Worm (Caenorhabditis elegans) whole organism, young adult: ENCODE measurements around the gene str-153.

Source experiments
- B0019.2 ChIP-seq: fragments of 200-800 bp; sonication (Bioruptor generic); conservative IDR thresholded peaks from 2 replicates; pipeline ENCODE4 v1.3.6; 2022; ENCODE audit warnings: missing genetic modification reagents, missing genetic modification characterization, missing compliant biosample characterization
- B0336.3 ChIP-seq: fragments of 200-800 bp; sonication (Bioruptor generic); IDR thresholded peaks from 2 replicates; pipeline ENCODE4 v1.3.6; 2022; ENCODE audit warnings: missing genetic modification characterization, missing compliant biosample characterization
- F10E7.11 ChIP-seq: sonication (generic microtip); optimal IDR thresholded peaks from 2 replicates; lab custom pipeline; 2017; ENCODE audit warnings: mild to moderate bottlenecking, missing genetic modification characterization, moderate library complexity, missing compliant biosample characterization
- K11D2.4 ChIP-seq: fragments of 200-800 bp; sonication (Bioruptor generic); IDR thresholded peaks from 2 replicates; pipeline ENCODE4 v1.3.6; 2022; ENCODE audit warnings: missing genetic modification reagents, missing genetic modification characterization, missing compliant biosample characterization
- K12H6.12 ChIP-seq: fragments of 200-800 bp; sonication (Bioruptor generic); optimal IDR thresholded peaks from 2 replicates; lab custom pipeline; 2018; ENCODE audit warnings: mild to moderate bottlenecking, missing genetic modification characterization, missing compliant biosample characterization
- Y53G8AR.9 ChIP-seq: fragments of 200-800 bp; sonication (Bioruptor generic); conservative IDR thresholded peaks from 2 replicates; pipeline ENCODE4 v1.3.6; 2022; ENCODE audit warnings: missing genetic modification reagents, missing genetic modification characterization, missing compliant biosample characterization
- Y56A3A.18 ChIP-seq: fragments of 200-800 bp; sonication (Bioruptor generic); IDR thresholded peaks from 2 replicates; pipeline ENCODE4 v1.3.6; 2022; ENCODE audit warnings: missing genetic modification reagents, missing genetic modification characterization, missing compliant biosample characterization
- bed-1 ChIP-seq: fragments of 200-800 bp; sonication (Bioruptor generic); IDR thresholded peaks from 2 replicates; pipeline ENCODE4 v1.3.6; 2022; ENCODE audit warnings: missing genetic modification reagents, missing genetic modification characterization, missing compliant biosample characterization
- die-1 ChIP-seq: sonication (generic microtip); optimal IDR thresholded peaks from 2 replicates; lab custom pipeline; 2016; ENCODE audit warnings: missing genotype, mild to moderate bottlenecking, missing genetic modification characterization, missing compliant biosample characterization
- dpl-1 ChIP-seq: fragments of 150-350 bp; optimal IDR thresholded peaks from 2 replicates; lab custom pipeline; 2014; ENCODE audit warnings: missing biosample characterization, missing genetic modification reagents, missing genetic modification characterization
- egl-44 ChIP-seq: fragments of 200-800 bp; sonication (Bioruptor generic); IDR thresholded peaks from 2 replicates; pipeline ENCODE4 v1.3.6; 2022; ENCODE audit warnings: missing genetic modification reagents, missing genetic modification characterization, missing compliant biosample characterization
- gei-17 ChIP-seq: fragments of 200-800 bp; sonication (Bioruptor generic); optimal IDR thresholded peaks from 2 replicates; lab custom pipeline; 2018; ENCODE audit warnings: mild to moderate bottlenecking, missing genetic modification characterization, missing compliant biosample characterization
- lag-1 ChIP-seq: fragments of 200-800 bp; sonication (Bioruptor generic); IDR thresholded peaks from 2 replicates; pipeline ENCODE4 v1.3.6; 2022; ENCODE audit warnings: missing genetic modification reagents, missing genetic modification characterization, missing compliant biosample characterization
- lin-35 ChIP-seq, 3 experiments: fragments of 150-350 bp in 2 of 3; sonication (generic microtip) in 1 of 3; optimal IDR thresholded peaks; 2 replicates each; lab custom pipeline; 2014 to 2018; ENCODE audit warnings: missing biosample characterization in 3 of 3, missing genetic modification characterization in 3 of 3, missing genetic modification reagents in 3 of 3
- mcd-1 ChIP-seq: fragments of 200-800 bp; sonication (Bioruptor generic); IDR thresholded peaks from 2 replicates; pipeline ENCODE4 v1.3.6; 2022; ENCODE audit warnings: missing genetic modification reagents, missing genetic modification characterization, missing compliant biosample characterization
- mel-28 ChIP-seq: sonication (generic microtip); optimal IDR thresholded peaks from 2 replicates; lab custom pipeline; 2016; ENCODE audit warnings: borderline replicate concordance, mild to moderate bottlenecking, missing genetic modification characterization, missing compliant biosample characterization
- mes-4 ChIP-seq: sonication (generic microtip); optimal IDR thresholded peaks from 2 replicates; lab custom pipeline; 2016; ENCODE audit warnings: missing genotype, missing genetic modification characterization, missing compliant biosample characterization
- nfya-2 ChIP-seq: fragments of 200-800 bp; sonication (Bioruptor generic); IDR thresholded peaks from 2 replicates; pipeline ENCODE4 v1.3.6; 2022; ENCODE audit warnings: missing genetic modification reagents, missing genetic modification characterization, missing compliant biosample characterization
- nhr-80 ChIP-seq: sonication (generic microtip); optimal IDR thresholded peaks from 2 replicates; lab custom pipeline; 2016; ENCODE audit warnings: missing genetic modification characterization, missing compliant biosample characterization
- pbrm-1 ChIP-seq: fragments of 200-800 bp; sonication (Bioruptor generic); IDR thresholded peaks from 2 replicates; pipeline ENCODE4 v1.3.6; 2022; ENCODE audit warnings: missing genetic modification reagents, missing genetic modification characterization, missing compliant biosample characterization
- pha-4 ChIP-seq: fragments of 150-350 bp; sonication (generic microtip); optimal IDR thresholded peaks from 2 replicates; lab custom pipeline; 2014; ENCODE audit warnings: missing biosample characterization, missing genetic modification reagents, missing genetic modification characterization
- snpc-1.3 ChIP-seq: sonication (generic microtip); optimal IDR thresholded peaks from 2 replicates; lab custom pipeline; 2017; ENCODE audit warnings: missing genetic modification characterization, mild to moderate bottlenecking, missing compliant biosample characterization, antibody characterized with exemption, moderate library complexity, missing genotype, missing genetic modification reagents; ENCODE audit not compliant: insufficient read depth
- snpc-3.4 ChIP-seq: sonication (generic microtip); optimal IDR thresholded peaks from 2 replicates; lab custom pipeline; 2017; ENCODE audit warnings: missing genetic modification characterization, mild to moderate bottlenecking, missing compliant biosample characterization, antibody characterized with exemption, moderate library complexity, missing genotype, missing genetic modification reagents
- tlf-1 ChIP-seq: fragments of 200-800 bp; sonication (Bioruptor generic); optimal IDR thresholded peaks from 2 replicates; lab custom pipeline; 2018; ENCODE audit warnings: mild to moderate bottlenecking, missing genetic modification characterization, missing compliant biosample characterization
- ztf-3 ChIP-seq: fragments of 200-800 bp; sonication (Bioruptor generic); optimal IDR thresholded peaks from 2 replicates; lab custom pipeline; 2018; ENCODE audit warnings: mild to moderate bottlenecking, missing genetic modification characterization, missing compliant biosample characterization

str-153 gene

DNA sequence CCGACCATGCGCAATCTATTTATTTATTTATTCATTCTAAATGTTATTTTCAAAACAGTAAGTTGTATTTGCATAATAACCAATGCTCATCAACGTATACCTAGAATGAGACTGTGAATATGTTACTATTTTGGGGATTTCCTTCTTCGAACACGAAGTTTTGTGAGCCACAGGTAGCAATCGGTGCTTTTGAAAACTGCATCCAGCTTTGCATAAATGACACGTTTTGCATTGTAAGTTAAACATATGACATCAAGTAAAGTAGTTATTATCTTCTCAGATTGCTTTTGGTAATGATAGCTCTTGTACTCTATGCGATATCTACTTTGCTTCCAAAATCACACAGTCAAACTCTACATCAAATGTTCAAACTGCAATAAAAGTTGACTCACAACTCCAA, 48.3 kb downstream of the str-153 start, which contains the start of gene E03H12.4:
Gene E03H12.4 (plus strand): TSS at position 120 of the 400 bp plus-strand sequence.
- TF ChIP-seq B0336.3 (GFP tag; lab: Robert Waterston, UW) (no peak), mcd-1 (GFP tag; lab: Robert Waterston, UW) (no peak), K12H6.12 (tag; lab: Kevin White, UChicago) (no peak), mes-4 (tag; lab: Kevin White, UChicago) (no peak), pbrm-1 (GFP tag; lab: Robert Waterston, UW) (no peak), nfya-2 (GFP tag; lab: Robert Waterston, UW) (no peak), snpc-3.4 (tag; lab: Kevin White, UChicago) (no peak), tlf-1 (GFP tag; lab: Kevin White, UChicago) (no peak)

DNA sequence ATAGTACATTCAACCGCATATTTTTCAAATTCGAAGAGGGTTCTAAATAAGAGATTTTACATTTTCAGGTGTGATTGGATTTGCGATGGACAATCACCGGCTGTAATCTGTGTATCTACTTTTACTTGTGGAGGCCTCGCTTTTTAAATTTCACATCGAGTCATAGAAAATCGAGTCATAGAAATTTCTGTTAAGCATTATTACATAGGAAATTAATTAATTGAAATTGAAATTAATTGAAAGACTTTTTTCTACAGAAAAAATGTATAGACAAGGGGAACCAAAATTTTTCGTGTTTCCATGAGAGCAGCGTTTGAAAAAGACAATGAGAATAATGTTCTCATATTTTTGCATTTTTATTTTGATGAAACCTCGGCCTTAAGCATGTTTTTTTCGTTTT, 49.5 kb downstream of the str-153 start, which contains the start of gene clec-176:
Gene clec-176 (plus strand): TSS at position 301 of the 400 bp plus-strand sequence.
- TF ChIP-seq lag-1: no peak
- no peak for TF ChIP-seq dpl-1

DNA sequence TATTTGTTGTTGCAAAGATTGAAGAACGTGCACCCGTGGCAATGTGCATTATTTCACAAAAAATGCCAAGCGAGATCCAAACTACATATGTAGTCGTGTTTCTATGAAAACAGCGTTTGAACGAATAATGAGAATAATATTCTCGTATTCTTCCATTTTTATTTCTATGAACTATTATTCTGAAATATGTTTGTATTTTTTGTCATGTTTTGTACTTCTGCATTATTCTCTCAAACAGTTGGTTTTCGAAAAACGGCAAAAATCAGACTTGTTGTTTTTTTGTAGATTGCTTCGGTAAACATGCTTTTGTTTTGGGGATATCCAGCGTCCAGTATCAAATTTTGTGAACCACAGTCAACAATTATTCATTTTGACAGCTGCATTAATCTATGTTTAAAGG, 52.0 kb downstream of the str-153 start, which contains the start of gene clec-177:
Gene clec-177 (plus strand): TSS at position 301 of the 400 bp plus-strand sequence.
- TF ChIP-seq bed-1 (GFP tag; lab: Robert Waterston, UW): no peak
- no peak for TF ChIP-seq lin-35 (GFP tag; optimal IDR thresholded peaks at IDR 0.05; lab: Kevin White, UChicago)
- TF ChIP-seq die-1: no peak
- no peak for TF ChIP-seq gei-17 (GFP tag; lab: Kevin White, UChicago)
- TF ChIP-seq F10E7.11 (tag; lab: Kevin White, UChicago): no peak
- TF ChIP-seq pha-4 (tag; lab: Kevin White, UChicago): no peak
- TF ChIP-seq Y53G8AR.9 (GFP tag; lab: Robert Waterston, UW): no peak
- no peak for TF ChIP-seq egl-44 (GFP tag; lab: Robert Waterston, UW)
- no peak for TF ChIP-seq lag-1
- no peak for TF ChIP-seq K11D2.4
- TF ChIP-seq ztf-3 (GFP tag; lab: Kevin White, UChicago): no peak
- TF ChIP-seq Y56A3A.18 (GFP tag; lab: Robert Waterston, UW): no peak
- no peak for TF ChIP-seq nhr-80 (tag; lab: Kevin White, UChicago)
- TF ChIP-seq mel-28 (tag; lab: Kevin White, UChicago): no peak
- TF ChIP-seq B0019.2 (GFP tag; lab: Robert Waterston, UW): no peak
- TF ChIP-seq snpc-1.3: no peak
